Worm (Caenorhabditis elegans): ENCODE data around the gene ZK131.11.

The ZK131.11 gene

ce11 chrII:13862453-13862852 is 70.4 kb downstream of the ZK131.11 start:
- TF ChIP-seq pha-4 (tag; optimal IDR thresholded peaks at IDR 0.05) = no peak
- TF ChIP-seq unc-62 (GFP tag; optimal IDR thresholded peaks at IDR 0.05) = no peak
- TF ChIP-seq blmp-1 (tag; optimal IDR thresholded peaks at IDR 0.05) = no peak
- no peak for TF ChIP-seq snpc-4 (tag; optimal IDR thresholded peaks at IDR 0.05)
- no peak for TF ChIP-seq elt-1 (tag; optimal IDR thresholded peaks at IDR 0.05; ENCODE audit: borderline replicate concordance, insufficient read depth)
- no peak for TF ChIP-seq ceh-39 (tag; optimal IDR thresholded peaks at IDR 0.05)
- no peak for TF ChIP-seq ceh-83 (GFP tag; optimal IDR thresholded peaks at IDR 0.05)
- no peak for TF ChIP-seq M03D4.4 (tag; optimal IDR thresholded peaks at IDR 0.05)
- no peak for TF ChIP-seq elt-3 (tag; optimal IDR thresholded peaks at IDR 0.05)
